Worm (Caenorhabditis elegans) whole organism, dauer: ENCODE data around the gene madf-1.

Experiments
- unc-62 ChIP-seq: sonication (generic microtip); optimal IDR thresholded peaks from 2 replicates; lab custom pipeline; 2017; ENCODE audit warnings: missing biosample characterization, missing genetic modification reagents, missing genetic modification characterization

madf-1 gene

ce11 chrIV:833517-833916 lies 1.8 kb upstream of the madf-1 start:
- no peak for TF ChIP-seq unc-62 (GFP tag; lab: Kevin White, UChicago)

- no peak for TF ChIP-seq unc-62 (GFP tag; lab: Kevin White, UChicago)
Measured at ce11 chrIV:830262-830960, 1.3 kb downstream of the madf-1 start.

ce11 chrIV:829691-830090 lies 2.0 kb downstream of the madf-1 start:
- TF ChIP-seq unc-62 (GFP tag; lab: Kevin White, UChicago): no peak

- TF ChIP-seq unc-62 (GFP tag; lab: Kevin White, UChicago): no peak
Measured at ce11 chrIV:829107-829506, 2.6 kb downstream of the madf-1 start.

ce11 chrIV:828427-828826 lies 3.3 kb downstream of the madf-1 start:
- no peak for TF ChIP-seq unc-62 (GFP tag; lab: Kevin White, UChicago)

ce11 chrIV:826145-826544 lies 5.6 kb downstream of the madf-1 start:
- TF ChIP-seq unc-62 (GFP tag; lab: Kevin White, UChicago): no peak

- no peak for TF ChIP-seq unc-62 (GFP tag; lab: Kevin White, UChicago)
Measured at ce11 chrIV:824854-825253, 6.8 kb downstream of the madf-1 start, which contains the start of gene zipt-15. TSS of gene zipt-15 (minus strand) at chrIV:824954.

- TF ChIP-seq unc-62 (GFP tag; lab: Kevin White, UChicago): no peak
Measured at ce11 chrIV:817879-818278, 13.8 kb downstream of the madf-1 start.

ce11 chrIV:807027-807516 lies 24.6 kb downstream of the madf-1 start, which contains the start of gene Y55F3BL.6:
TSS of gene Y55F3BL.6 (minus strand) at chrIV:807077.
- TF ChIP-seq unc-62 (GFP tag; lab: Kevin White, UChicago): no peak

- no peak for TF ChIP-seq unc-62 (GFP tag; lab: Kevin White, UChicago)
Measured at ce11 chrIV:805693-806092, 26.0 kb downstream of the madf-1 start.

ce11 chrIV:804802-805201 lies 26.9 kb downstream of the madf-1 start, which contains the start of gene Y55F3BL.4:
TSS of gene Y55F3BL.4 (plus strand) at chrIV:805102.
- no peak for TF ChIP-seq unc-62 (GFP tag; lab: Kevin White, UChicago)

ce11 chrIV:801162-801561 lies 30.5 kb downstream of the madf-1 start:
- no peak for TF ChIP-seq unc-62 (GFP tag; lab: Kevin White, UChicago)

- no peak for TF ChIP-seq unc-62 (GFP tag; lab: Kevin White, UChicago)
Measured at ce11 chrIV:800518-800917, 31.2 kb downstream of the madf-1 start, which contains the start of gene mrpl-46. TSS of gene mrpl-46 (plus strand) at chrIV:800818.

ce11 chrIV:796521-797073 lies 35.1 kb downstream of the madf-1 start, which contains the start of the genes F56B3.11 and ech-5:
TSS of gene F56B3.11 (minus strand) at chrIV:796571.
TSS of gene ech-5 (plus strand) at chrIV:797023.
- no peak for TF ChIP-seq unc-62 (GFP tag; lab: Kevin White, UChicago)

- no peak for TF ChIP-seq unc-62 (GFP tag; lab: Kevin White, UChicago)
Measured at ce11 chrIV:795383-795872, 36.3 kb downstream of the madf-1 start, which contains the start of gene skr-18. TSS of gene skr-18 (minus strand) at chrIV:795433.

ce11 chrIV:794275-794674 lies 37.4 kb downstream of the madf-1 start, which contains the start of gene F56B3.4:
TSS of gene F56B3.4 (minus strand) at chrIV:794275.
- no peak for TF ChIP-seq unc-62 (GFP tag; lab: Kevin White, UChicago)
